Worm (Caenorhabditis elegans) whole organism, L1 larva: Measurements from ENCODE around the gene hda-4.
A peak's percentile ranks its signal among the peaks of the same experiment; 100 is the strongest.

ENCODE experiments used
- C04F5.9 ChIP-seq: sonication (generic microtip); optimal IDR thresholded peaks from 2 replicates; lab custom pipeline; 2016; ENCODE audit warnings: missing genetic modification characterization, missing compliant biosample characterization
- C16A3.4 ChIP-seq: fragments of 150-350 bp; optimal IDR thresholded peaks from 2 replicates; lab custom pipeline; 2014; ENCODE audit warnings: missing biosample characterization, missing genetic modification characterization
- F16B12.6 ChIP-seq: fragments of 150-350 bp; optimal IDR thresholded peaks from 2 replicates; lab custom pipeline; 2014; ENCODE audit warnings: missing biosample characterization, missing genetic modification characterization
- aha-1 ChIP-seq: fragments of 150-350 bp; optimal IDR thresholded peaks from 2 replicates; lab custom pipeline; 2014; ENCODE audit warnings: missing biosample characterization, missing genetic modification characterization
- ama-1 ChIP-seq: fragments of 150-350 bp; optimal IDR thresholded peaks from 2 replicates; lab custom pipeline; 2014
- blmp-1 ChIP-seq: fragments of 150-350 bp; optimal IDR thresholded peaks from 2 replicates; lab custom pipeline; 2014; ENCODE audit warnings: missing biosample characterization, missing genetic modification characterization
- ceh-8 ChIP-seq: fragments of 200-800 bp; sonication (Bioruptor generic); optimal IDR thresholded peaks from 2 replicates; lab custom pipeline; 2018; ENCODE audit warnings: mild to moderate bottlenecking, missing genetic modification characterization, moderate library complexity, missing compliant biosample characterization
- ceh-82 ChIP-seq, 3 experiments: fragments of 150-350 bp in 1 of 3; sonication (generic microtip) in 2 of 3; optimal IDR thresholded peaks; 2 replicates each; lab custom pipeline; 2014 to 2017; ENCODE audit warnings: missing biosample characterization in 3 of 3, missing genetic modification characterization in 3 of 3
- ceh-88 ChIP-seq: fragments of 200-800 bp; sonication (Bioruptor generic); IDR thresholded peaks from 2 replicates; pipeline ENCODE4 v1.3.6; 2022; ENCODE audit warnings: missing genetic modification characterization, missing compliant biosample characterization
- ces-1 ChIP-seq: fragments of 150-350 bp; optimal IDR thresholded peaks from 2 replicates; lab custom pipeline; 2014; ENCODE audit warnings: missing biosample characterization, missing genetic modification reagents, missing genetic modification characterization
- dsc-1 ChIP-seq: sonication (generic microtip); optimal IDR thresholded peaks from 2 replicates; lab custom pipeline; 2016; ENCODE audit warnings: mild to moderate bottlenecking, missing genetic modification characterization, missing compliant biosample characterization
- efl-3 ChIP-seq: fragments of 200-800 bp; sonication (Bioruptor generic); optimal IDR thresholded peaks from 2 replicates; lab custom pipeline; 2018; ENCODE audit warnings: mild to moderate bottlenecking, missing genetic modification characterization, missing compliant biosample characterization
- elt-2 ChIP-seq: sonication (generic microtip); optimal IDR thresholded peaks from 2 replicates; lab custom pipeline; 2016; ENCODE audit warnings: missing genetic modification characterization, mild to moderate bottlenecking, inconsistent platforms, missing compliant biosample characterization, missing genetic modification reagents
- elt-3 ChIP-seq, 6 experiments: fragments of 150-350 bp in 1 of 6; sonication (generic microtip); optimal IDR thresholded peaks; 2 replicates each; lab custom pipeline; 2017 to 2018; ENCODE audit warnings: missing biosample characterization in 6 of 6, missing genetic modification characterization in 6 of 6, inconsistent platforms in 1 of 6
- fkh-10 ChIP-seq: sonication (generic microtip); optimal IDR thresholded peaks from 2 replicates; lab custom pipeline; 2017; ENCODE audit warnings: missing biosample characterization, missing genetic modification reagents, missing genetic modification characterization
- fkh-8 ChIP-seq: sonication (generic microtip); optimal IDR thresholded peaks from 2 replicates; lab custom pipeline; 2016; ENCODE audit warnings: mild to moderate bottlenecking, missing genetic modification characterization, missing compliant biosample characterization
- fos-1 ChIP-seq: fragments of 150-350 bp; optimal IDR thresholded peaks from 2 replicates; lab custom pipeline; 2014; ENCODE audit warnings: missing biosample characterization, missing genetic modification characterization
- grh-1 ChIP-seq: fragments of 200-800 bp; sonication (Bioruptor generic); IDR thresholded peaks from 2 replicates; pipeline ENCODE4 v1.3.6; 2022; ENCODE audit warnings: missing genetic modification reagents, missing genetic modification characterization, missing compliant biosample characterization
- lin-13 ChIP-seq: fragments of 150-350 bp; optimal IDR thresholded peaks from 2 replicates; lab custom pipeline; 2014; ENCODE audit warnings: missing biosample characterization, missing genetic modification reagents, missing genetic modification characterization
- lin-14 ChIP-seq: fragments of 200-800 bp; sonication (Bioruptor generic); optimal IDR thresholded peaks from 2 replicates; lab custom pipeline; 2018; ENCODE audit warnings: mild to moderate bottlenecking, missing genetic modification characterization, moderate library complexity, missing compliant biosample characterization
- lin-15B ChIP-seq: fragments of 150-350 bp; sonication (generic microtip); optimal IDR thresholded peaks from 3 replicates; lab custom pipeline; 2014; ENCODE audit warnings: missing biosample characterization, missing genetic modification characterization
- lsy-2 ChIP-seq, 2 experiments: fragments of 150-350 bp; optimal IDR thresholded peaks; 2 replicates each; lab custom pipeline; 2014; ENCODE audit warnings: missing biosample characterization in 2 of 2, missing genetic modification characterization in 2 of 2
- mab-9 ChIP-seq: fragments of 200-800 bp; sonication (Bioruptor generic); IDR thresholded peaks from 2 replicates; pipeline ENCODE4 v1.3.6; 2022; ENCODE audit warnings: missing genetic modification reagents, missing genetic modification characterization, missing compliant biosample characterization
- mdl-1 ChIP-seq, 2 experiments: fragments of 150-350 bp; optimal IDR thresholded peaks; 2 replicates each; lab custom pipeline; 2014 to 2017; ENCODE audit warnings: missing biosample characterization in 2 of 2, missing genetic modification characterization in 2 of 2, inconsistent platforms in 1 of 2
- mef-2 ChIP-seq: fragments of 150-350 bp; optimal IDR thresholded peaks from 2 replicates; lab custom pipeline; 2014; ENCODE audit warnings: missing biosample characterization, missing genetic modification characterization
- mep-1 ChIP-seq: fragments of 150-350 bp; optimal IDR thresholded peaks from 2 replicates; lab custom pipeline; 2014; ENCODE audit warnings: missing biosample characterization, missing genetic modification characterization
- nhr-11 ChIP-seq: fragments of 150-350 bp; optimal IDR thresholded peaks from 2 replicates; lab custom pipeline; 2014; ENCODE audit warnings: missing biosample characterization, missing genetic modification characterization
- nhr-19 ChIP-seq: fragments of 200-800 bp; sonication (Bioruptor generic); conservative IDR thresholded peaks from 2 replicates; pipeline ENCODE4 v1.3.6; 2022; ENCODE audit warnings: missing genetic modification characterization, missing compliant biosample characterization
- nhr-20 ChIP-seq: sonication (generic microtip); optimal IDR thresholded peaks from 2 replicates; lab custom pipeline; 2016; ENCODE audit warnings: mild to moderate bottlenecking, missing genetic modification characterization, missing compliant biosample characterization
- nhr-47 ChIP-seq: sonication (generic microtip); optimal IDR thresholded peaks from 2 replicates; lab custom pipeline; 2016; ENCODE audit warnings: mild to moderate bottlenecking, missing genetic modification characterization, moderate library complexity, missing compliant biosample characterization
- nhr-71 ChIP-seq: sonication (generic microtip); optimal IDR thresholded peaks from 2 replicates; lab custom pipeline; 2016; ENCODE audit warnings: mild to moderate bottlenecking, missing genetic modification characterization, moderate library complexity, missing compliant biosample characterization
- nhr-76 ChIP-seq: sonication (generic microtip); optimal IDR thresholded peaks from 2 replicates; lab custom pipeline; 2017; ENCODE audit warnings: missing biosample characterization, missing genetic modification characterization
- nhr-77 ChIP-seq: fragments of 150-350 bp; optimal IDR thresholded peaks from 2 replicates; lab custom pipeline; 2014; ENCODE audit warnings: missing biosample characterization, missing genetic modification characterization
- nhr-85 ChIP-seq: sonication (generic microtip); peaks from one replicate; lab custom pipeline; 2016; ENCODE audit warnings: missing genetic modification characterization, inconsistent platforms, missing compliant biosample characterization
- rnt-1 ChIP-seq: sonication (generic microtip); optimal IDR thresholded peaks from 2 replicates; lab custom pipeline; 2016; ENCODE audit warnings: mild to moderate bottlenecking, missing genetic modification characterization, moderate library complexity, missing compliant biosample characterization
- skn-1 ChIP-seq: fragments of 150-350 bp; optimal IDR thresholded peaks from 2 replicates; lab custom pipeline; 2014; ENCODE audit warnings: missing biosample characterization, missing genetic modification characterization
- snu-23 ChIP-seq: sonication (generic microtip); optimal IDR thresholded peaks from 2 replicates; lab custom pipeline; 2016; ENCODE audit warnings: missing genetic modification characterization, missing compliant biosample characterization
- sox-4 ChIP-seq: sonication (generic microtip); optimal IDR thresholded peaks from 2 replicates; lab custom pipeline; 2016; ENCODE audit warnings: missing genetic modification characterization, missing compliant biosample characterization
- sup-37 ChIP-seq: fragments of 200-800 bp; sonication (Bioruptor generic); optimal IDR thresholded peaks from 2 replicates; lab custom pipeline; 2018; ENCODE audit warnings: mild to moderate bottlenecking, missing genetic modification characterization, missing compliant biosample characterization
- unc-30 ChIP-seq: sonication (generic microtip); optimal IDR thresholded peaks from 2 replicates; lab custom pipeline; 2017; ENCODE audit warnings: missing biosample characterization, missing genetic modification characterization
- unc-86 ChIP-seq: sonication (generic microtip); optimal IDR thresholded peaks from 2 replicates; lab custom pipeline; 2016; ENCODE audit warnings: missing genetic modification characterization, missing compliant biosample characterization
- vab-15 ChIP-seq: sonication (generic microtip); optimal IDR thresholded peaks from 2 replicates; lab custom pipeline; 2017; ENCODE audit warnings: missing genotype, mild to moderate bottlenecking, missing genetic modification characterization, missing compliant biosample characterization
- xbp-1 ChIP-seq: sonication (generic microtip); optimal IDR thresholded peaks from 2 replicates; lab custom pipeline; 2016; ENCODE audit warnings: missing genetic modification characterization, missing compliant biosample characterization
- zag-1 ChIP-seq: fragments of 150-350 bp; optimal IDR thresholded peaks from 2 replicates; lab custom pipeline; 2014; ENCODE audit warnings: missing biosample characterization, missing genetic modification characterization
- zip-4 ChIP-seq: fragments of 200-800 bp; sonication (Bioruptor generic); optimal IDR thresholded peaks from 2 replicates; lab custom pipeline; 2018; ENCODE audit warnings: mild to moderate bottlenecking, missing genetic modification characterization, moderate library complexity, missing compliant biosample characterization
- ztf-11 ChIP-seq, 2 experiments: sonication (generic microtip); optimal IDR thresholded peaks; 2 replicates each; lab custom pipeline; 2016 to 2017; ENCODE audit warnings: missing genetic modification characterization in 2 of 2, missing biosample characterization in 1 of 2, missing compliant biosample characterization in 1 of 2
- ztf-4 ChIP-seq: fragments of 150-350 bp; optimal IDR thresholded peaks from 2 replicates; lab custom pipeline; 2014; ENCODE audit warnings: missing biosample characterization, missing genetic modification characterization

hda-4 gene

DNA sequence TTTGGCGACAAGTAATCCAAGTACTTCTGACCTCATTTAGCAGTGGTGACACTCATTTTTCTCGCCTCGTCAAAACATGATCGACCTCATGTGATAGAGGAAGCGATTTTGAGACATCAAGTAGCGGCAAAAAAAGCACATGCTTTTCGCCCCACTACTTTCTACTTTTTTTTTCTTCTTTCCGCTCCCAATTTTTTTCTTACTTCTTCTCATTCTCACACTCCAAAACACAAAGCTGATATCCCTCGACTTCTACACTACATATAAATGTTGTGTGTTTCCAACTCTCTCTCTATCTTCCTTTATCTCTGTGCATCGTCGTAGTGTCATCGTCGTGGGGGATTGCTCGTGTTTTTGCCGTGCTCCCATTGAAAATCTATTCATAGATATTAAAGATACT, 2.9 kb downstream of the hda-4 start:
- TF ChIP-seq dsc-1 (tag; lab: Kevin White, UChicago), result peak; percentile 30
- TF ChIP-seq lsy-2 (tag; optimal IDR thresholded peaks at IDR 0.05; lab: Kevin White, UChicago), result peak; percentile 11 to 38
- TF ChIP-seq aha-1 (tag; lab: Kevin White, UChicago), result no peak
- peak; percentile 84 for TF ChIP-seq lin-14 (GFP tag; lab: Kevin White, UChicago)
- TF ChIP-seq snu-23, result peak; percentile 49
- no peak for TF ChIP-seq fos-1 (tag; lab: Kevin White, UChicago)
- no peak for TF ChIP-seq mef-2 (tag; lab: Kevin White, UChicago)
- no peak for TF ChIP-seq mab-9 (GFP tag; lab: Robert Waterston, UW)
- TF ChIP-seq rnt-1 (tag; lab: Kevin White, UChicago), result peak; percentile 35
- peak; percentile 83 for TF ChIP-seq nhr-71 (tag; lab: Kevin White, UChicago)
- TF ChIP-seq ces-1 (GFP tag; lab: Kevin White, UChicago), result no peak
- TF ChIP-seq ama-1 (lab: Kevin White, UChicago), result no peak
- peak in 1 of 3 experiments; percentile 11 for TF ChIP-seq ceh-82 (tag; optimal IDR thresholded peaks at IDR 0.05; lab: Kevin White, UChicago)
- TF ChIP-seq nhr-20 (tag; lab: Kevin White, UChicago), result peak; percentile 54
- TF ChIP-seq mdl-1 (tag; optimal IDR thresholded peaks at IDR 0.05; lab: Kevin White, UChicago), result peak in 1 of 2 experiments; percentile 34
- no peak for TF ChIP-seq efl-3 (GFP tag; lab: Kevin White, UChicago)
- TF ChIP-seq blmp-1 (tag; lab: Kevin White, UChicago), result no peak
- peak; percentile 62 for TF ChIP-seq fkh-8
- peak; percentile 49 for TF ChIP-seq nhr-11
- TF ChIP-seq sox-4 (tag; lab: Kevin White, UChicago), result no peak
- TF ChIP-seq grh-1, result no peak
- TF ChIP-seq nhr-47 (tag; lab: Kevin White, UChicago), result peak; percentile 42
- no peak for TF ChIP-seq unc-30
- peak; percentile 23 for TF ChIP-seq nhr-19 (GFP tag; lab: Robert Waterston, UW)

DNA sequence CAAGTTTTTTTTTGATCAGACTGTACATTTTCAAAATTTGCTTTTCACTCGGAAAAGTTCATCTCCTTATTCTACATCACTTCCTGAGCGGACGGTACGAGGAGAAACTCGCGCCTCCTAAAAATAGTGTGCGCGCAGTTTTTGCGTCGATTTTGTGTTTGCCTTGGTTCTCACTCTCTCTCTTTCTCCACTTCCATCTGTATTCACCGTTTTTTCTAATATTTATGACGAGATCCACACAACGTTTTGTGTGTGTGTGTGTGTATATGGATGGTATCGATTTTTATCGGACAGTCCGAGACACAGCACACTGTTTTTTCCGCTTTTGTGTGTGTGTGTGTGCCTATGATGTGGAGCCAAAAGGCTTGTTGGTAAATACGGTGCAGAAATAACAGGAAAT, 4.1 kb downstream of the hda-4 start:
- TF ChIP-seq lin-14 (GFP tag; lab: Kevin White, UChicago) (peak; percentile 45), nhr-77 (peak; percentile 17), zag-1 (tag; lab: Kevin White, UChicago) (no peak), skn-1 (tag; lab: Kevin White, UChicago) (no peak), nhr-11 (no peak), vab-15 (tag; lab: Kevin White, UChicago) (no peak)
- TF ChIP-seq, all 84 proteins: peak for 2

DNA sequence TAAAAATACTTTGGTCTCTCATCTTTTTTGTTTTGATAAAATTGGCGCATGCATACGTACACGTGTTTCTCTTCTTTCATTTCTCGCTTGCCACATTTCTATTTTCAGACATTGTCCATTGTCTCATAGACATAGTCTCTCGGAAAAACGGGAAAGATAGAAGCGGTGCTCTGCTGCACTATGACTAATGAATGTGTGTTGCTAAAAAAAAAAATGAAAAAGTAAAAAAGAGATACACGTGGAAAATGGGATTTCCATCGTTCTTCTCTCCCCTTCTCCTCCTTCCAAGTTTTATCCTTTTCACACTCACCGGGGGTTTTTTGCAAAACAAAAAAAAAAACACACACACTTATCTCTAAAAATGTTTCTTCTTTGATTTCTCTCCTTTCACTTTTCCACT, 5.6 kb downstream of the hda-4 start:
- no peak for TF ChIP-seq sup-37 (GFP tag; lab: Kevin White, UChicago)
- TF ChIP-seq nhr-11, result no peak
- TF ChIP-seq nhr-20 (tag; lab: Kevin White, UChicago), result no peak
- no peak for TF ChIP-seq C04F5.9
- TF ChIP-seq mef-2 (tag; lab: Kevin White, UChicago), result peak; percentile 11
- no peak for TF ChIP-seq nhr-76 (tag; lab: Kevin White, UChicago)
- no peak for TF ChIP-seq elt-2
- peak; percentile 44 for TF ChIP-seq lin-14 (GFP tag; lab: Kevin White, UChicago)
- TF ChIP-seq nhr-77, result no peak
- TF ChIP-seq nhr-85 (tag; lab: Kevin White, UChicago), result peak; percentile 45
- TF ChIP-seq, all 84 proteins: peak for 3

DNA sequence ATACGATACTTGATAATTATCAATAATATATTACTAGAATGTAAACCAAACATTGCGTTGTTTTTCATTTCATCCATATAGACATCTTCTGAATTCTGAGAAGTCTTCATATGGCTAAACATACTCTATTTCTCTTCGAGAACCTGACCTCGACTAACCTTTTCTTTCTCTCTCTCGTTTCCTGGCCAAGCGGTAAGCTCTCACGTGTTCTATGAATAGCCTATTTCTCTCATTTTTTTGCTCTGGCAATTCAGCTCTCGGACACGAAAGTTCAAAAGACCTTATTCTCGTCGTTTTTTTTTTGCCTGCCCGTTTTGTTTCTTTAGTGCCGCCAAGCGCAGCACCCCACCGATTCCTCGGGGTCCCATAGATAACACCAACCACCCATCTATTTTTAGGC, 8.1 kb downstream of the hda-4 start:
- TF ChIP-seq fkh-8 (peak; percentile 70), nhr-71 (tag; lab: Kevin White, UChicago) (peak; percentile 67), ceh-8 (GFP tag; lab: Kevin White, UChicago) (no peak), F16B12.6 (tag; lab: Kevin White, UChicago) (no peak), elt-3 (tag; optimal IDR thresholded peaks at IDR 0.05; lab: Kevin White, UChicago) (no peak), fkh-10 (GFP tag; lab: Kevin White, UChicago) (peak; percentile 1), mab-9 (GFP tag; lab: Robert Waterston, UW) (no peak), fos-1 (tag; lab: Kevin White, UChicago) (no peak), sup-37 (GFP tag; lab: Kevin White, UChicago) (no peak), mep-1 (tag; lab: Kevin White, UChicago) (no peak), zag-1 (tag; lab: Kevin White, UChicago) (no peak), nhr-19 (GFP tag; lab: Robert Waterston, UW) (no peak), ztf-11 (tag; optimal IDR thresholded peaks at IDR 0.05; lab: Kevin White, UChicago) (no peak), ceh-82 (tag; optimal IDR thresholded peaks at IDR 0.05; lab: Kevin White, UChicago) (no peak), lin-13 (GFP tag; lab: Kevin White, UChicago) (no peak), zip-4 (no peak), lin-15B (no peak), C16A3.4 (tag; lab: Kevin White, UChicago) (no peak), unc-86 (tag; lab: Kevin White, UChicago) (peak; percentile 66), ztf-4 (peak; percentile 6), blmp-1 (tag; lab: Kevin White, UChicago) (no peak), aha-1 (tag; lab: Kevin White, UChicago) (no peak), snu-23 (no peak), ceh-88 (GFP tag; lab: Robert Waterston, UW) (no peak), xbp-1 (no peak)
